Worm (Caenorhabditis elegans) whole organism, L1 larva: ENCODE results near the gene sre-33.

Source experiments
- C16A3.4 ChIP-seq: fragments of 150-350 bp; optimal IDR thresholded peaks from 2 replicates; lab custom pipeline; 2014; ENCODE audit warnings: missing biosample characterization, missing genetic modification characterization
- Y116A8C.19 ChIP-seq: sonication (generic microtip); optimal IDR thresholded peaks from 2 replicates; lab custom pipeline; 2016; ENCODE audit warnings: missing compliant biosample characterization, missing genetic modification characterization, borderline replicate concordance
- aly-2 ChIP-seq: fragments of 150-350 bp; optimal IDR thresholded peaks from 2 replicates; lab custom pipeline; 2014; ENCODE audit warnings: missing biosample characterization, missing genetic modification characterization
- blmp-1 ChIP-seq: fragments of 150-350 bp; optimal IDR thresholded peaks from 2 replicates; lab custom pipeline; 2014; ENCODE audit warnings: missing biosample characterization, missing genetic modification characterization
- ceh-82 ChIP-seq, 3 experiments: fragments of 150-350 bp in 1 of 3; sonication (generic microtip) in 2 of 3; optimal IDR thresholded peaks; 2 replicates each; lab custom pipeline; 2014 to 2017; ENCODE audit warnings: missing biosample characterization in 3 of 3, missing genetic modification characterization in 3 of 3
- ceh-88 ChIP-seq: fragments of 200-800 bp; sonication (Bioruptor generic); IDR thresholded peaks from 2 replicates; pipeline ENCODE4 v1.3.6; 2022; ENCODE audit warnings: missing genetic modification characterization, missing compliant biosample characterization
- ceh-90 ChIP-seq: sonication (generic microtip); optimal IDR thresholded peaks from 2 replicates; lab custom pipeline; 2016; ENCODE audit warnings: missing genetic modification characterization, missing compliant biosample characterization
- ces-1 ChIP-seq: fragments of 150-350 bp; optimal IDR thresholded peaks from 2 replicates; lab custom pipeline; 2014; ENCODE audit warnings: missing biosample characterization, missing genetic modification reagents, missing genetic modification characterization
- efl-1 ChIP-seq, 4 experiments: fragments of 150-350 bp; optimal IDR thresholded peaks in 3 of 4; peaks in 1 of 4; 1 replicate in 1 of 4; 2 replicates in 3 of 4; lab custom pipeline; 2014; ENCODE audit warnings: missing biosample characterization in 2 of 4, missing genetic modification characterization in 2 of 4, missing genetic modification reagents in 2 of 4
- egl-13 ChIP-seq: sonication (generic microtip); optimal IDR thresholded peaks from 2 replicates; lab custom pipeline; 2016; ENCODE audit warnings: missing genotype, missing genetic modification reagents, missing genetic modification characterization, missing compliant biosample characterization
- fos-1 ChIP-seq: fragments of 150-350 bp; optimal IDR thresholded peaks from 2 replicates; lab custom pipeline; 2014; ENCODE audit warnings: missing biosample characterization, missing genetic modification characterization
- grh-1 ChIP-seq: fragments of 200-800 bp; sonication (Bioruptor generic); IDR thresholded peaks from 2 replicates; pipeline ENCODE4 v1.3.6; 2022; ENCODE audit warnings: missing genetic modification reagents, missing genetic modification characterization, missing compliant biosample characterization
- hlh-17 ChIP-seq: fragments of 200-800 bp; sonication (Bioruptor generic); optimal IDR thresholded peaks from 2 replicates; lab custom pipeline; 2018; ENCODE audit warnings: missing genetic modification characterization, mild to moderate bottlenecking, missing compliant biosample characterization, moderate library complexity, borderline replicate concordance
- hpl-2 ChIP-seq: fragments of 150-350 bp; optimal IDR thresholded peaks from 2 replicates; lab custom pipeline; 2014; ENCODE audit warnings: missing biosample characterization, missing genetic modification reagents, missing genetic modification characterization
- jun-1 ChIP-seq: fragments of 150-350 bp; optimal IDR thresholded peaks from 2 replicates; lab custom pipeline; 2014; ENCODE audit warnings: missing biosample characterization, missing genetic modification reagents, missing genetic modification characterization
- lin-14 ChIP-seq: fragments of 200-800 bp; sonication (Bioruptor generic); optimal IDR thresholded peaks from 2 replicates; lab custom pipeline; 2018; ENCODE audit warnings: mild to moderate bottlenecking, missing genetic modification characterization, moderate library complexity, missing compliant biosample characterization
- lin-15B ChIP-seq: fragments of 150-350 bp; sonication (generic microtip); optimal IDR thresholded peaks from 3 replicates; lab custom pipeline; 2014; ENCODE audit warnings: missing biosample characterization, missing genetic modification characterization
- lin-35 ChIP-seq, 2 experiments: fragments of 150-350 bp; optimal IDR thresholded peaks; 2 replicates each; lab custom pipeline; 2014; ENCODE audit warnings: missing biosample characterization in 2 of 2, missing genetic modification characterization in 2 of 2, missing genetic modification reagents in 2 of 2
- lsy-2 ChIP-seq, 2 experiments: fragments of 150-350 bp; optimal IDR thresholded peaks; 2 replicates each; lab custom pipeline; 2014; ENCODE audit warnings: missing biosample characterization in 2 of 2, missing genetic modification characterization in 2 of 2
- mdl-1 ChIP-seq, 2 experiments: fragments of 150-350 bp; optimal IDR thresholded peaks; 2 replicates each; lab custom pipeline; 2014 to 2017; ENCODE audit warnings: missing biosample characterization in 2 of 2, missing genetic modification characterization in 2 of 2, inconsistent platforms in 1 of 2
- mef-2 ChIP-seq: fragments of 150-350 bp; optimal IDR thresholded peaks from 2 replicates; lab custom pipeline; 2014; ENCODE audit warnings: missing biosample characterization, missing genetic modification characterization
- nhr-11 ChIP-seq: fragments of 150-350 bp; optimal IDR thresholded peaks from 2 replicates; lab custom pipeline; 2014; ENCODE audit warnings: missing biosample characterization, missing genetic modification characterization
- nhr-237 ChIP-seq: fragments of 150-350 bp; optimal IDR thresholded peaks from 2 replicates; lab custom pipeline; 2014; ENCODE audit warnings: missing biosample characterization, missing genetic modification characterization
- nhr-77 ChIP-seq: fragments of 150-350 bp; optimal IDR thresholded peaks from 2 replicates; lab custom pipeline; 2014; ENCODE audit warnings: missing biosample characterization, missing genetic modification characterization
- pax-3 ChIP-seq: fragments of 200-800 bp; sonication (Bioruptor generic); optimal IDR thresholded peaks from 2 replicates; lab custom pipeline; 2018; ENCODE audit warnings: mild to moderate bottlenecking, missing genetic modification characterization, moderate library complexity, missing compliant biosample characterization
- rnt-1 ChIP-seq: sonication (generic microtip); optimal IDR thresholded peaks from 2 replicates; lab custom pipeline; 2016; ENCODE audit warnings: mild to moderate bottlenecking, missing genetic modification characterization, moderate library complexity, missing compliant biosample characterization
- swsn-7 ChIP-seq: sonication (generic microtip); optimal IDR thresholded peaks from 2 replicates; lab custom pipeline; 2016; ENCODE audit warnings: missing genetic modification characterization, missing compliant biosample characterization
- unc-130 ChIP-seq: fragments of 150-350 bp; optimal IDR thresholded peaks from 2 replicates; lab custom pipeline; 2017; ENCODE audit warnings: missing biosample characterization, missing genetic modification characterization, inconsistent platforms
- unc-86 ChIP-seq: sonication (generic microtip); optimal IDR thresholded peaks from 2 replicates; lab custom pipeline; 2016; ENCODE audit warnings: missing genetic modification characterization, missing compliant biosample characterization
- xbp-1 ChIP-seq: sonication (generic microtip); optimal IDR thresholded peaks from 2 replicates; lab custom pipeline; 2016; ENCODE audit warnings: missing genetic modification characterization, missing compliant biosample characterization
- zip-4 ChIP-seq: fragments of 200-800 bp; sonication (Bioruptor generic); optimal IDR thresholded peaks from 2 replicates; lab custom pipeline; 2018; ENCODE audit warnings: mild to moderate bottlenecking, missing genetic modification characterization, moderate library complexity, missing compliant biosample characterization

sre-33 gene

DNA sequence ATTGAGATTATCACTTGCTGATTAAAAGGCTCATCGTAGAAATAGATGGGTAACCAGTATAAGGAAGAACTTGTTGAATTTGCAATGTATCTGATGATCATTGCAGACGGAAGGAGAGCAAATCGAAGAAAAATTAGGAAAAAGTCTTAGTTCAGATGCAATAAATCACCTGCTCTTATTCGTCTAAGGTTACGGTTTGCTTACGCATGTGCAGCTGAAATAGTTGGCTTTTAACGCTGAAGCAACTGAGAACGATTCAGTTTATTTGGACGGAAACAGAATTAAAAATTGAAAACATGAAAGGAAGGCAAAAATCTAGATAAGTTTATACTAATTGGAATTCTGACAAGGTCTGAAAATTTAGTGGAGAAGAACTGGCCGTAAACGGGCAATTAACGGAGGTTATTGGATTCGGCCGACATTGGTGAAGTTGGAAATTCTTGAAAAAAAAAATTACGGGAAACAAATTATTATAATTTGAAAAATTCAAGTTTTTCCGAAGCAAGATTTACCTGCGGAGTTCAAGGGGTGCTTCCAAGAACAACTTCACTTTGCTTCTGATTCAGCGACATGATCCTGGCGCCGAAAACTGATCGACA lies at the start of gene sre-33, which contains the start of gene sre-35:
TSS of gene sre-33 (plus strand) at position 549 of the 599 bp plus-strand sequence.
TSS of gene sre-35 (minus strand) at position 101 of the 599 bp plus-strand sequence.
- no peak for TF ChIP-seq jun-1
- TF ChIP-seq Y116A8C.19 (tag; lab: Kevin White, UChicago) = no peak
- no peak for TF ChIP-seq ceh-90
- no peak for TF ChIP-seq nhr-77 (tag; lab: Kevin White, UChicago)
- TF ChIP-seq zip-4 (GFP tag; lab: Kevin White, UChicago) = no peak
- no peak for TF ChIP-seq rnt-1 (tag; lab: Kevin White, UChicago)
- TF ChIP-seq pax-3 = no peak
- TF ChIP-seq mef-2 (tag; lab: Kevin White, UChicago) = no peak
- no peak for TF ChIP-seq grh-1 (GFP tag; lab: Robert Waterston, UW)
- no peak for TF ChIP-seq ceh-88

DNA sequence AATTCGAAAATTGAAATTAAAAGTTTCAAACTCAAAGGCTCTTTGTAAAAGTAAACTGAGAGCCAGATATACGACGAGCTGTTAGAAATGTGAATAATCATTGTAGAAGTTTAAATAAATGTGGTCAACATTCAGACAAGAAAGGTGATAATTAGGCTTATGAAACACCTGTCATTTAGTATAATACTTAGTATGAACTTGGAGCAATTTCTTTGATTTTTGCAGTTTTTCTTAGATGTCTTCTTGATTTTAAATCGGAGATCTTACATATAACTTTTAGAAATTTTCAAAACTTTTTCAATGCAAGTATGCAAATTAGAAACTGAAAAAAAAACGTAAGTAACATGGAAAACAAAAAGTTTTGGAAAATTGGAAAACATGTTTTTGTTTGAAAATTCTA lies 46.7 kb upstream of the sre-33 start, which contains the start of gene sre-30:
TSS of gene sre-30 (minus strand) at position 101 of the 400 bp plus-strand sequence.
- no peak for TF ChIP-seq efl-1 (optimal IDR thresholded peaks at IDR 0.05; lab: Kevin White, UChicago)
- TF ChIP-seq efl-1 (GFP tag; optimal IDR thresholded peaks at IDR 0.05 in 1 of 2; lab: Kevin White, UChicago) = peak in 1 of 2 experiments; percentile 55
- TF ChIP-seq ces-1 = no peak
- no peak for TF ChIP-seq unc-86 (tag; lab: Kevin White, UChicago)
- TF ChIP-seq unc-130 (tag; lab: Kevin White, UChicago) = no peak

DNA sequence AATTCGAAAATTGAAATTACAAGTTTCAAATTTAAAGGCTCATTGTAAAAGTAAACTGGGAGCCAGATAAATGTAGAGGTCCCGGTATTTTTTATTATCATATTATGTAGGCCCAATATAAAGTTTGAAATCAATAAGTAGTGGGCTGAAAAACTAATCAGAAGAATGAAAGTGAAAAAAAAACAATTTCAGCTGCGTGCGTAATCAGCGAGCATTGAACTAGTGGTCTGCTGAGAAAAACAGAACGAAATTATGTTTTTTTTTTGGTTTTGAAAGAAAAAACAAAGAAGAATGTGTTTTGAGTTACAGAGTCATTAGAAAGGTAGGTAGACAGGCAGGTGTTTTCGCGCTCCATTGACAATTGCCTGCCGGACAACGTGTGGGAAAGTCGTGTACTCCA lies 44.4 kb upstream of the sre-33 start, which contains the start of gene sre-31:
TSS of gene sre-31 (minus strand) at position 101 of the 400 bp plus-strand sequence.
- no peak for TF ChIP-seq ces-1

- no peak for TF ChIP-seq swsn-7
- TF ChIP-seq C16A3.4 (tag; lab: Kevin White, UChicago) = no peak
- TF ChIP-seq lin-15B (tag; lab: Kevin White, UChicago) = no peak
- TF ChIP-seq fos-1 (tag; lab: Kevin White, UChicago) = no peak
- TF ChIP-seq pax-3 = no peak
- no peak for TF ChIP-seq egl-13 (tag; lab: Kevin White, UChicago)
Observed at ce11 chrII:12410107-12410506, 43.0 kb upstream of the sre-33 start, which contains the start of gene F57G9.3. Gene F57G9.3, minus strand, starts transcription at chrII:12410207.

- TF ChIP-seq nhr-11 (tag; lab: Kevin White, UChicago) = no peak
Observed at ce11 chrII:12412417-12412816, 40.7 kb upstream of the sre-33 start, which contains the start of gene Y57A10C.1. Gene Y57A10C.1, minus strand, starts transcription at chrII:12412517.

DNA sequence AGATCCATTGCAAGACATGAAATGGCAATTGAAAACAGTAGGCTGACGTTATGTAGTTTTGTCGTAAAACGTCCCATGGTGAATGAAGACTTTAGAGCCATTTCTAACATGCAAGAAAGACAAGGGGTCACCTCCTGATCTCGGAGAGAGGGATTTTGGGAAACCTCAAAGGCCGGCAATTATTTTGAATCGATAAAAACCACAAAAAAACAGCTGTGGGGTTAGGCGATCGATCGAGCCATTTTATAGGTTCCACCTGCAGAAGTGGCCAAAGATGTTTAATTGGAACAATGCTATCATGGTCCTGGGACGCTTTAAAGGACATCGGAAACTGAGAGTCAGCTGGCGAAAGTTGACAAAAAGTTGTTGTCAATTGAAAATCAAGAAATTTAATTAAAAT lies 38.3 kb upstream of the sre-33 start, which contains the start of gene Y57A10C.11:
TSS of gene Y57A10C.11 (minus strand) at position 101 of the 400 bp plus-strand sequence.
- TF ChIP-seq xbp-1 (tag; lab: Kevin White, UChicago) = no peak
- TF ChIP-seq aly-2 = no peak
- TF ChIP-seq nhr-237 (tag; lab: Kevin White, UChicago) = no peak
- no peak for TF ChIP-seq ceh-82 (tag; optimal IDR thresholded peaks at IDR 0.05; lab: Kevin White, UChicago)
- no peak for TF ChIP-seq ces-1
- no peak for TF ChIP-seq lsy-2 (tag; optimal IDR thresholded peaks at IDR 0.05; lab: Kevin White, UChicago)
- no peak for TF ChIP-seq hpl-2 (GFP tag; lab: Kevin White, UChicago)
- TF ChIP-seq unc-130 (tag; lab: Kevin White, UChicago) = no peak
- TF ChIP-seq hlh-17 (GFP tag; lab: Kevin White, UChicago) = no peak
- TF ChIP-seq blmp-1 (tag; lab: Kevin White, UChicago) = no peak
- TF ChIP-seq lin-14 = no peak
- TF ChIP-seq C16A3.4 (tag; lab: Kevin White, UChicago) = no peak
- no peak for TF ChIP-seq unc-86 (tag; lab: Kevin White, UChicago)
- TF ChIP-seq lin-35 (GFP tag; optimal IDR thresholded peaks at IDR 0.05; lab: Kevin White, UChicago) = no peak
- TF ChIP-seq mdl-1 (tag; optimal IDR thresholded peaks at IDR 0.05; lab: Kevin White, UChicago) = no peak
- TF ChIP-seq, all 84 proteins: peak for 0
